Fruit fly (Drosophila melanogaster) S2 (cell line): ENCODE results near the gene Mms19.

Experiments used
- CG8478 ChIP-seq: fragments of >200 bp; optimal IDR thresholded peaks from 2 replicates; lab custom pipeline; 2018
- CTCF ChIP-seq, 2 experiments: fragments of >200 bp; optimal IDR thresholded peaks; 2 replicates each; lab custom pipeline; 2018

Mms19 gene

dm6 chr3R:5249308-5249707 is 17.0 kb downstream of the Mms19 start:
- no peak for TF ChIP-seq CTCF (optimal IDR thresholded peaks at IDR 0.05; lab: Kevin White, UChicago)
- TF ChIP-seq CG8478 (lab: Kevin White, UChicago) = no peak

- no peak for TF ChIP-seq CG8478 (lab: Kevin White, UChicago)
- no peak for TF ChIP-seq CTCF (optimal IDR thresholded peaks at IDR 0.05; lab: Kevin White, UChicago)
These were observed 18.3 kb downstream of the Mms19 start for dm6 chr3R:5250530-5251242.

dm6 chr3R:5251243-5251865 is 19.0 kb downstream of the Mms19 start, which contains the start of gene CtsF:
CtsF (minus strand) TSS chr3R:5251745.
- no peak for TF ChIP-seq CTCF (optimal IDR thresholded peaks at IDR 0.05; lab: Kevin White, UChicago)
- TF ChIP-seq CG8478 (lab: Kevin White, UChicago) = no peak

dm6 chr3R:5252853-5253252 is 20.5 kb downstream of the Mms19 start, which contains the start of gene CG1113:
CG1113 (plus strand) TSS chr3R:5253153.
- TF ChIP-seq CG8478 (lab: Kevin White, UChicago) = no peak
- TF ChIP-seq CTCF (optimal IDR thresholded peaks at IDR 0.05; lab: Kevin White, UChicago) = no peak

- TF ChIP-seq CTCF (optimal IDR thresholded peaks at IDR 0.05; lab: Kevin White, UChicago) = no peak
- TF ChIP-seq CG8478 (lab: Kevin White, UChicago) = no peak
These were observed 24.3 kb downstream of the Mms19 start, which contains the start of the genes Enoph and Hph for dm6 chr3R:5256462-5257146. Enoph (minus strand) TSS chr3R:5256681. Hph (plus strand) TSS chr3R:5257037.

dm6 chr3R:5257147-5257487 is 24.8 kb downstream of the Mms19 start:
- TF ChIP-seq CG8478 (lab: Kevin White, UChicago) (no peak), CTCF (optimal IDR thresholded peaks at IDR 0.05; lab: Kevin White, UChicago) (no peak)

- TF ChIP-seq CTCF (optimal IDR thresholded peaks at IDR 0.05; lab: Kevin White, UChicago) (no peak), CG8478 (lab: Kevin White, UChicago) (no peak)
These were observed 28.9 kb downstream of the Mms19 start for dm6 chr3R:5261262-5261661.

dm6 chr3R:5261996-5262535 is 29.7 kb downstream of the Mms19 start:
- TF ChIP-seq CTCF (optimal IDR thresholded peaks at IDR 0.05; lab: Kevin White, UChicago) (no peak), CG8478 (lab: Kevin White, UChicago) (no peak)

- no peak for TF ChIP-seq CTCF (optimal IDR thresholded peaks at IDR 0.05; lab: Kevin White, UChicago)
- TF ChIP-seq CG8478 (lab: Kevin White, UChicago) = no peak
These were observed 30.2 kb downstream of the Mms19 start, which contains the start of gene Tim17a2 for dm6 chr3R:5262592-5262991. Tim17a2 (minus strand) TSS chr3R:5262692.

- TF ChIP-seq CTCF (optimal IDR thresholded peaks at IDR 0.05; lab: Kevin White, UChicago) (no peak), CG8478 (lab: Kevin White, UChicago) (no peak)
These were observed 31.2 kb downstream of the Mms19 start for dm6 chr3R:5263311-5264250.

- TF ChIP-seq CG8478 (lab: Kevin White, UChicago) (no peak), CTCF (optimal IDR thresholded peaks at IDR 0.05; lab: Kevin White, UChicago) (no peak)
These were observed 32.1 kb downstream of the Mms19 start for dm6 chr3R:5264251-5265098.

- TF ChIP-seq CG8478 (lab: Kevin White, UChicago) (no peak), CTCF (optimal IDR thresholded peaks at IDR 0.05; lab: Kevin White, UChicago) (no peak)
These were observed 33.9 kb downstream of the Mms19 start for dm6 chr3R:5266282-5266681.

- TF ChIP-seq CG8478 (lab: Kevin White, UChicago) (no peak), CTCF (optimal IDR thresholded peaks at IDR 0.05; lab: Kevin White, UChicago) (no peak)
These were observed 36.2 kb downstream of the Mms19 start for dm6 chr3R:5268495-5268894.
